Fruit fly (Drosophila melanogaster): ENCODE data around the gene Phlpp.

Phlpp gene

DNA sequence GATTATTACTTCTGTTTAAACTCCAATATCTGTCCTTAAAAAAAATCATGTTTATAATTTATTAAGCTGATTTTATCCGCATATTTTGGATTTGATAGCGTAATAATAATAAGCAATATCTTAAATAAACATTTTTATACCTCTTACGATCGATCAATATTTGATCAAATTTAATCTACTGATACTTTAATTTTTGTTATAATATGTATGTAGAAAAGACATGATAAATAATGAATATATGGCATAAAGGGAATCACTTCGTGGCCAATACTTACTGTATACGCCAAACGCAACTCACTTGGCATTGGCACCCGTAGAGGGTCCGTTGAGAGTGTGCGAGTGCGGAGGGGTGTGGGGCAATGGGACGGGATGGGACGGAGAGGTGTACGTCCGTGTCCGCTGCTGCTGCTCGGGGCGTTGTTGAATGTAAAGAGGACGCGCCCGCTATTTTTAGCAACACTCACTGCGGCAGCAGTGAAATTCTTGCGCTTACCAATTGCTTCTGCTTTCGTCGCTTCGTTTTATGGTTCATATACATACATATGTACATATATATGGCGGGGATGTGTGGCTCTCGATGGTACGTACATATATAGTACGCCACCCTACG is 22.7 kb upstream of the Phlpp start (continued):
- TF ChIP-seq mirr (GFP tag; optimal IDR thresholded peaks at IDR 0.05), result no peak
- no peak for TF ChIP-seq az2 (GFP tag; optimal IDR thresholded peaks at IDR 0.05)
- TF ChIP-seq wor (GFP tag; IDR thresholded peaks at IDR 0.05), result no peak
- TF ChIP-seq row (GFP tag; IDR thresholded peaks at IDR 0.05), result peak; percentile 33; the same call in 1 of the 3 replicates
- no peak for TF ChIP-seq caup (GFP tag; optimal IDR thresholded peaks at IDR 0.05; ENCODE audit: severe bottlenecking)
- peak; percentile 3 for TF ChIP-seq NfI (GFP tag; optimal IDR thresholded peaks at IDR 0.05)
- no peak for TF ChIP-seq HLH54F (GFP tag; optimal IDR thresholded peaks at IDR 0.05)
- no peak for TF ChIP-seq CG30020 (tag; optimal IDR thresholded peaks at IDR 0.05)
- TF ChIP-seq bab2 (GFP tag; optimal IDR thresholded peaks at IDR 0.05), result no peak
- no peak for TF ChIP-seq GATAe (GFP tag; conservative IDR thresholded peaks at IDR 0.05)
- no peak for TF ChIP-seq al (GFP tag; IDR thresholded peaks at IDR 0.05)
- TF ChIP-seq CG14860 (GFP tag; IDR thresholded peaks at IDR 0.05; ENCODE audit: partially characterized antibody), result no peak
- no peak for TF ChIP-seq CG10366 (GFP tag; IDR thresholded peaks at IDR 0.05)
- no peak for TF ChIP-seq maf-S (GFP tag; optimal IDR thresholded peaks at IDR 0.05)
- peak in 1 of 2 experiments; percentile 8 for TF ChIP-seq dpn (GFP tag; optimal IDR thresholded peaks at IDR 0.05)
- no peak for TF ChIP-seq Rfx (GFP tag; IDR thresholded peaks at IDR 0.05)
- TF ChIP-seq CG11560 (tag; IDR thresholded peaks at IDR 0.05), result no peak
- TF ChIP-seq tx (GFP tag; optimal IDR thresholded peaks at IDR 0.05), result no peak
- no peak for TF ChIP-seq Nf-YC (tag; optimal IDR thresholded peaks at IDR 0.05)
- TF ChIP-seq CG6683 (GFP tag; optimal IDR thresholded peaks at IDR 0.05), result no peak
- TF ChIP-seq fd3F (GFP tag; optimal IDR thresholded peaks at IDR 0.05), result no peak
- TF ChIP-seq CTCF (GFP tag; optimal IDR thresholded peaks at IDR 0.05), result no peak

DNA sequence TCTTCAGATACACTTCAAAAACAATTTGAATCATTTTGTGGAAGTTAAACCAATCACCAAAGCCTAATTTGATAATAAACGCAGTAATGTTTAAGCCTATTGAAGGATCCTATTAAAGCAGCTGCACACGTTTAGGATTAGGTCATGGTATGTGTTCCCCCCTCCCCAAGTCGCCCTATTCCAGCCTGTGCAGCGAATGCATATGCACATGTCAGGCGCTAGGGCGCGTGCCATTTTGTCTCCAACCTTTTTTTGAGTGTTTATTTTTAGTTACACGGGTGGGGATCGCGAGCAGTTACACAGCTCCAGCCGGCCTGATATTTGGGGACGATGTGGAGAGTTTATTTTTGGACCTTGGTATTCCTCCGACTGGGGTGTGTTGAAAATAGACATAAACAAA is 21.9 kb upstream of the Phlpp start:
- TF ChIP-seq Xbp1 (GFP tag; optimal IDR thresholded peaks at IDR 0.05) (no peak), Gsc (GFP tag; IDR thresholded peaks at IDR 0.05) (no peak), phol (tag; optimal IDR thresholded peaks at IDR 0.05) (peak; percentile 24), pnt (GFP tag; optimal IDR thresholded peaks at IDR 0.05) (no peak), CG34422 (GFP tag; IDR thresholded peaks at IDR 0.05) (no peak), twi (tag; optimal IDR thresholded peaks at IDR 0.05) (peak; percentile 54), HLHmδ (GFP tag; optimal IDR thresholded peaks at IDR 0.05) (peak; percentile 85), CG4617 (GFP tag; optimal IDR thresholded peaks at IDR 0.05; ENCODE audit: borderline replicate concordance) (no peak), cad (GFP tag; optimal IDR thresholded peaks at IDR 0.05) (no peak), disco-r (GFP tag; optimal IDR thresholded peaks at IDR 0.05) (no peak), CG7372 (GFP tag; IDR thresholded peaks at IDR 0.05) (no peak), vfl (GFP tag; optimal IDR thresholded peaks at IDR 0.05) (no peak), CG2120 (GFP tag; optimal IDR thresholded peaks at IDR 0.05) (no peak), peb (GFP tag; IDR thresholded peaks at IDR 0.05) (no peak), sens (GFP tag) (peak; percentile 66), CG17361 (GFP tag; IDR thresholded peaks at IDR 0.05) (0 out of 3 replicates have a peak, but pooled peaks have one; percentile 18), CG2678 (tag; optimal IDR thresholded peaks at IDR 0.05) (peak; percentile 14), CG13287 (GFP tag; IDR thresholded peaks at IDR 0.05; ENCODE audit: partially characterized antibody) (no peak), Abd-B (GFP tag; optimal IDR thresholded peaks at IDR 0.05) (no peak), MESR4 (GFP tag; optimal IDR thresholded peaks at IDR 0.05) (no peak), CG6272 (GFP tag; IDR thresholded peaks at IDR 0.05) (no peak), vvl (GFP tag; IDR thresholded peaks at IDR 0.05) (no peak), CG11456 (GFP tag; IDR thresholded peaks at IDR 0.05) (no peak), CG2202 (tag; optimal IDR thresholded peaks at IDR 0.05) (no peak), PHDP (tag; optimal IDR thresholded peaks at IDR 0.05) (no peak), CG16863 (GFP tag; optimal IDR thresholded peaks at IDR 0.05) (no peak), HLH54F (GFP tag; optimal IDR thresholded peaks at IDR 0.05) (no peak), row (GFP tag; IDR thresholded peaks at IDR 0.05) (peak; percentile 12; the same call in 1 of the 3 replicates), sisA (GFP tag; IDR thresholded peaks at IDR 0.05) (no peak), CG12769 (tag; optimal IDR thresholded peaks at IDR 0.05) (peak; percentile 52), CG12744 (GFP tag; optimal IDR thresholded peaks at IDR 0.05) (no peak), Ets65A (GFP tag) (peak; percentile 15)

Measured in whole organism, embryonic.